Fruit fly (Drosophila melanogaster) S2 (cell line): Measurements from ENCODE around the gene zen2.

Experiments used
- CG8478 ChIP-seq: fragments of >200 bp; optimal IDR thresholded peaks from 2 replicates; lab custom pipeline; 2018
- CTCF ChIP-seq, 2 experiments: fragments of >200 bp; optimal IDR thresholded peaks; 2 replicates each; lab custom pipeline; 2018

DNA sequence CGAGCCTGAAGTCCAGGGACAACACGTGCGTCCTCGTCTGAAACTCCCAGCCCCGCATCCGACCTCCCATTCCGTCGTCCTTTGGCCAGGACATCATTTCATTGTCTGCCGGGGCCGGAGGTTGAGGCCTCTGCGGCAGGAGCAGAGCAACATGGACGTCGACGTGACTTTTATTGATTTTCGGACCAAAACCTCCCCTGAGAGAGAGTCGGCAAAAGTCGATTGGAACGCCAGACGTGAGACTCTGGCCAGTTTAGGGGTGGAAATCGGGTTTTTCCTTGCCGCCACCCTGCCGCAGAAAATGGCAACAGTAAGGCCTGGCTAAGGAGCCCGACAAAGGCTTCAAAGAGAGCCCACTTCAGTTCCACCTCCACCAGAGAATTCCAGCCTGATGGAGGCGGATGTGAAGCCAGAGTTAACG, 22.2 kb upstream of the zen2 start:
- TF ChIP-seq CTCF (optimal IDR thresholded peaks at IDR 0.05; lab: Kevin White, UChicago) (no peak), CG8478 (lab: Kevin White, UChicago) (no peak)
